Worm (Caenorhabditis elegans) whole organism, L3 larva: ENCODE results near the gene T24D3.2.

Experiments used
- ZK546.5 ChIP-seq: sonication (generic microtip); optimal IDR thresholded peaks from 2 replicates; lab custom pipeline; 2017; ENCODE audit warnings: missing biosample characterization, missing genetic modification characterization
- aly-2 ChIP-seq: fragments of 150-350 bp; optimal IDR thresholded peaks from 2 replicates; lab custom pipeline; 2014; ENCODE audit warnings: missing biosample characterization, missing genetic modification characterization
- ceh-16 ChIP-seq: sonication (generic microtip); optimal IDR thresholded peaks from 2 replicates; lab custom pipeline; 2017; ENCODE audit warnings: missing biosample characterization, missing genetic modification characterization
- ceh-28 ChIP-seq: fragments of 150-350 bp; optimal IDR thresholded peaks from 2 replicates; lab custom pipeline; 2014; ENCODE audit warnings: missing biosample characterization, missing genetic modification reagents, missing genetic modification characterization
- ceh-82 ChIP-seq: fragments of 150-350 bp; optimal IDR thresholded peaks from 2 replicates; lab custom pipeline; 2014; ENCODE audit warnings: missing biosample characterization, missing genetic modification characterization
- egl-5 ChIP-seq: fragments of 150-350 bp; optimal IDR thresholded peaks from 2 replicates; lab custom pipeline; 2017; ENCODE audit warnings: missing biosample characterization, missing genetic modification reagents, missing genetic modification characterization, inconsistent platforms
- elt-1 ChIP-seq: fragments of 150-350 bp; optimal IDR thresholded peaks from 2 replicates; lab custom pipeline; 2014; ENCODE audit warnings: missing biosample characterization, missing genetic modification characterization
- elt-2 ChIP-seq: sonication (generic microtip); optimal IDR thresholded peaks from 2 replicates; lab custom pipeline; 2016; ENCODE audit warnings: missing genetic modification reagents, mild to moderate bottlenecking, missing genetic modification characterization, missing compliant biosample characterization
- eor-1 ChIP-seq, 2 experiments: fragments of 150-350 bp; optimal IDR thresholded peaks; 2 replicates each; lab custom pipeline; 2014 to 2018; ENCODE audit warnings: missing biosample characterization in 2 of 2, missing genetic modification characterization in 2 of 2
- fos-1 ChIP-seq: fragments of 150-350 bp; optimal IDR thresholded peaks from 2 replicates; lab custom pipeline; 2014; ENCODE audit warnings: missing biosample characterization, missing genetic modification characterization
- hmg-11 ChIP-seq: sonication (generic microtip); optimal IDR thresholded peaks from 2 replicates; lab custom pipeline; 2016; ENCODE audit warnings: missing genetic modification characterization, missing compliant biosample characterization
- lin-15B ChIP-seq: fragments of 150-350 bp; optimal IDR thresholded peaks from 2 replicates; lab custom pipeline; 2014; ENCODE audit warnings: missing biosample characterization, missing genetic modification characterization
- lin-39 ChIP-seq: fragments of 150-350 bp; optimal IDR thresholded peaks from 2 replicates; lab custom pipeline; 2018; ENCODE audit warnings: missing biosample characterization, missing genetic modification reagents, missing genetic modification characterization
- lsy-12 ChIP-seq: sonication (generic microtip); optimal IDR thresholded peaks from 2 replicates; lab custom pipeline; 2016; ENCODE audit warnings: mild to moderate bottlenecking, missing genetic modification characterization, missing compliant biosample characterization
- nfya-1 ChIP-seq: sonication (generic microtip); optimal IDR thresholded peaks from 2 replicates; lab custom pipeline; 2017; ENCODE audit warnings: missing genetic modification characterization, mild to moderate bottlenecking, missing compliant biosample characterization, antibody characterized with exemption, moderate library complexity; ENCODE audit not compliant: insufficient read depth
- nhr-12 ChIP-seq: fragments of 150-350 bp; optimal IDR thresholded peaks from 2 replicates; lab custom pipeline; 2014; ENCODE audit warnings: missing biosample characterization, missing genetic modification characterization
- nhr-237 ChIP-seq: fragments of 150-350 bp; optimal IDR thresholded peaks from 2 replicates; lab custom pipeline; 2014; ENCODE audit warnings: missing biosample characterization, missing genetic modification characterization
- nhr-28 ChIP-seq: fragments of 150-350 bp; optimal IDR thresholded peaks from 2 replicates; lab custom pipeline; 2014; ENCODE audit warnings: missing biosample characterization, missing genetic modification characterization
- nhr-77 ChIP-seq: fragments of 150-350 bp; optimal IDR thresholded peaks from 2 replicates; lab custom pipeline; 2014; ENCODE audit warnings: missing biosample characterization, missing genetic modification characterization
- pha-4 ChIP-seq: fragments of 150-350 bp; optimal IDR thresholded peaks from 2 replicates; lab custom pipeline; 2014; ENCODE audit warnings: missing biosample characterization, missing genetic modification reagents, missing genetic modification characterization
- pqm-1 ChIP-seq: fragments of 150-350 bp; optimal IDR thresholded peaks from 2 replicates; lab custom pipeline; 2017; ENCODE audit warnings: missing biosample characterization, missing genetic modification characterization, inconsistent platforms
- sea-2 ChIP-seq: fragments of 150-350 bp; sonication (generic microtip); optimal IDR thresholded peaks from 4 replicates; lab custom pipeline; 2014; ENCODE audit warnings: missing biosample characterization, missing genetic modification reagents, missing genetic modification characterization
- skn-1 ChIP-seq: fragments of 150-350 bp; optimal IDR thresholded peaks from 2 replicates; lab custom pipeline; 2014; ENCODE audit warnings: missing biosample characterization, missing genetic modification characterization
- snpc-4 ChIP-seq: fragments of 150-350 bp; optimal IDR thresholded peaks from 2 replicates; lab custom pipeline; 2014; ENCODE audit warnings: missing biosample characterization, missing genetic modification characterization
- tbx-2 ChIP-seq: sonication (generic microtip); optimal IDR thresholded peaks from 2 replicates; lab custom pipeline; 2016; ENCODE audit warnings: mild to moderate bottlenecking, missing genetic modification characterization, missing compliant biosample characterization
- unc-39 ChIP-seq: sonication (generic microtip); optimal IDR thresholded peaks from 4 replicates; lab custom pipeline; 2017; ENCODE audit warnings: missing biosample characterization, missing genetic modification characterization
- unc-62 ChIP-seq: fragments of 150-350 bp; sonication (generic microtip); optimal IDR thresholded peaks from 4 replicates; lab custom pipeline; 2014; ENCODE audit warnings: missing biosample characterization, missing genetic modification reagents, missing genetic modification characterization
- zag-1 ChIP-seq: fragments of 150-350 bp; optimal IDR thresholded peaks from 2 replicates; lab custom pipeline; 2014; ENCODE audit warnings: missing biosample characterization, missing genetic modification characterization
- ztf-4 ChIP-seq: fragments of 150-350 bp; optimal IDR thresholded peaks from 2 replicates; lab custom pipeline; 2014; ENCODE audit warnings: missing biosample characterization, missing genetic modification characterization

Gene T24D3.2

ce11 chrX:12436486-12436885, 11.0 kb downstream of the T24D3.2 start:
- TF ChIP-seq lin-39 (tag; lab: Kevin White, UChicago) (peak; percentile 30), elt-2 (tag; lab: Kevin White, UChicago) (no peak), pha-4 (peak; percentile 51)

- TF ChIP-seq elt-1, result no peak
- peak; percentile 87 for TF ChIP-seq egl-5 (tag; lab: Kevin White, UChicago)
Measured at ce11 chrX:12438266-12438665, 12.7 kb downstream of the T24D3.2 start.

- TF ChIP-seq lin-39 (tag; lab: Kevin White, UChicago), result peak; percentile 26
- peak; percentile 10 for TF ChIP-seq hmg-11 (tag; lab: Kevin White, UChicago)
- no peak for TF ChIP-seq sea-2 (GFP tag; lab: Kevin White, UChicago)
Measured at ce11 chrX:12439998-12440722, 14.6 kb downstream of the T24D3.2 start.

- TF ChIP-seq pqm-1 (no peak), zag-1 (tag; lab: Kevin White, UChicago) (no peak), nhr-12 (no peak), lsy-12 (tag; lab: Kevin White, UChicago) (no peak), ZK546.5 (no peak), tbx-2 (tag; lab: Kevin White, UChicago) (no peak), unc-62 (GFP tag; lab: Kevin White, UChicago) (no peak), elt-2 (tag; lab: Kevin White, UChicago) (no peak), ceh-16 (tag; lab: Kevin White, UChicago) (no peak), unc-39 (no peak), nfya-1 (no peak), eor-1 (tag; optimal IDR thresholded peaks at IDR 0.05; lab: Kevin White, UChicago) (no peak), aly-2 (tag; lab: Kevin White, UChicago) (no peak), nhr-28 (tag; lab: Kevin White, UChicago) (no peak)
Measured at ce11 chrX:12444423-12444822, 18.9 kb downstream of the T24D3.2 start.

- TF ChIP-seq fos-1 (tag; lab: Kevin White, UChicago) (no peak), elt-1 (no peak), lin-15B (tag; lab: Kevin White, UChicago) (no peak), unc-62 (GFP tag; lab: Kevin White, UChicago) (no peak), snpc-4 (no peak), nhr-237 (tag; lab: Kevin White, UChicago) (no peak), ztf-4 (tag; lab: Kevin White, UChicago) (no peak), nhr-77 (tag; lab: Kevin White, UChicago) (no peak), pqm-1 (peak; percentile 17), ceh-28 (tag; lab: Kevin White, UChicago) (no peak), elt-2 (tag; lab: Kevin White, UChicago) (peak; percentile 61), ceh-82 (tag; lab: Kevin White, UChicago) (no peak)
Measured at ce11 chrX:12446572-12446971, 21.0 kb downstream of the T24D3.2 start.

- TF ChIP-seq aly-2 (tag; lab: Kevin White, UChicago) (no peak), elt-2 (tag; lab: Kevin White, UChicago) (peak; percentile 22), lin-15B (tag; lab: Kevin White, UChicago) (peak; percentile 31), hmg-11 (tag; lab: Kevin White, UChicago) (peak; percentile 52), skn-1 (tag; lab: Kevin White, UChicago) (no peak), nfya-1 (peak; percentile 34)
Measured at ce11 chrX:12449262-12449942, 23.9 kb downstream of the T24D3.2 start, which contains the start of gene T18D3.6. T18D3.6 (plus strand) TSS chrX:12449892.
